Worm (Caenorhabditis elegans) whole organism, young adult: ENCODE measurements around the gene EGAP2.2.

Experiments used
- B0336.3 ChIP-seq: fragments of 200-800 bp; sonication (Bioruptor generic); IDR thresholded peaks from 2 replicates; pipeline ENCODE4 v1.3.6; 2022; ENCODE audit warnings: missing genetic modification characterization, missing compliant biosample characterization
- F23B12.7 ChIP-seq: sonication (generic microtip); optimal IDR thresholded peaks from 2 replicates; lab custom pipeline; 2017; ENCODE audit warnings: missing genetic modification characterization, mild to moderate bottlenecking, missing compliant biosample characterization, antibody characterized with exemption, moderate library complexity; ENCODE audit not compliant: insufficient read depth
- F49E8.2 ChIP-seq: sonication (generic microtip); optimal IDR thresholded peaks from 3 replicates; lab custom pipeline; 2017; ENCODE audit warnings: missing genetic modification characterization, mild to moderate bottlenecking, missing compliant biosample characterization, antibody characterized with exemption, moderate library complexity; ENCODE audit not compliant: insufficient read depth
- K11D2.4 ChIP-seq: fragments of 200-800 bp; sonication (Bioruptor generic); IDR thresholded peaks from 2 replicates; pipeline ENCODE4 v1.3.6; 2022; ENCODE audit warnings: missing genetic modification reagents, missing genetic modification characterization, missing compliant biosample characterization
- Y53G8AR.9 ChIP-seq: fragments of 200-800 bp; sonication (Bioruptor generic); conservative IDR thresholded peaks from 2 replicates; pipeline ENCODE4 v1.3.6; 2022; ENCODE audit warnings: missing genetic modification reagents, missing genetic modification characterization, missing compliant biosample characterization
- ZK185.1 ChIP-seq: sonication (generic microtip); optimal IDR thresholded peaks from 2 replicates; lab custom pipeline; 2016; ENCODE audit warnings: mild to moderate bottlenecking, missing genetic modification characterization, missing compliant biosample characterization; ENCODE audit not compliant: poor library complexity, severe bottlenecking
- atf-7 ChIP-seq: sonication (generic microtip); optimal IDR thresholded peaks from 2 replicates; lab custom pipeline; 2017; ENCODE audit warnings: mild to moderate bottlenecking, missing genetic modification characterization, missing compliant biosample characterization
- attf-5 ChIP-seq: fragments of 200-800 bp; sonication (Bioruptor generic); optimal IDR thresholded peaks from 2 replicates; lab custom pipeline; 2018; ENCODE audit warnings: mild to moderate bottlenecking, missing genetic modification characterization, missing compliant biosample characterization
- cebp-1 ChIP-seq, 2 experiments: fragments of 200-800 bp in 1 of 2; sonication (Bioruptor generic) in 1 of 2; sonication (generic microtip) in 1 of 2; IDR thresholded peaks in 1 of 2; optimal IDR thresholded peaks in 1 of 2; 2 replicates each; pipeline versions ENCODE4 v1.3.6 to Lab custom; 2017 to 2022; ENCODE audit warnings: missing compliant biosample characterization in 2 of 2, missing genetic modification characterization in 2 of 2, mild to moderate bottlenecking in 1 of 2, missing genetic modification reagents in 1 of 2, moderate library complexity in 1 of 2
- ceh-40 ChIP-seq: fragments of 200-800 bp; sonication (Bioruptor generic); IDR thresholded peaks from 2 replicates; pipeline ENCODE4 v1.3.6; 2022; ENCODE audit warnings: missing genetic modification characterization, missing compliant biosample characterization
- chd-7 ChIP-seq: sonication (generic microtip); optimal IDR thresholded peaks from 2 replicates; lab custom pipeline; 2016; ENCODE audit warnings: mild to moderate bottlenecking, missing genetic modification characterization, moderate library complexity, missing compliant biosample characterization
- dpl-1 ChIP-seq: fragments of 150-350 bp; optimal IDR thresholded peaks from 2 replicates; lab custom pipeline; 2014; ENCODE audit warnings: missing biosample characterization, missing genetic modification reagents, missing genetic modification characterization
- efl-1 ChIP-seq: fragments of 150-350 bp; optimal IDR thresholded peaks from 2 replicates; lab custom pipeline; 2014; ENCODE audit warnings: missing biosample characterization, missing genetic modification reagents, missing genetic modification characterization
- ets-4 ChIP-seq: fragments of 200-800 bp; sonication (Bioruptor generic); optimal IDR thresholded peaks from 2 replicates; lab custom pipeline; 2018; ENCODE audit warnings: mild to moderate bottlenecking, missing genetic modification characterization, missing compliant biosample characterization
- gei-17 ChIP-seq: fragments of 200-800 bp; sonication (Bioruptor generic); optimal IDR thresholded peaks from 2 replicates; lab custom pipeline; 2018; ENCODE audit warnings: mild to moderate bottlenecking, missing genetic modification characterization, missing compliant biosample characterization
- hmg-1.2 ChIP-seq: fragments of 200-800 bp; sonication (Bioruptor generic); IDR thresholded peaks from 2 replicates; pipeline ENCODE4 v1.3.6; 2022; ENCODE audit warnings: missing genetic modification reagents, missing genetic modification characterization, missing compliant biosample characterization
- let-607 ChIP-seq, 2 experiments: fragments of 200-800 bp in 1 of 2; sonication (Bioruptor generic) in 1 of 2; sonication (generic microtip) in 1 of 2; optimal IDR thresholded peaks; 2 replicates each; lab custom pipeline; 2016 to 2018; ENCODE audit warnings: mild to moderate bottlenecking in 2 of 2, missing compliant biosample characterization in 2 of 2, missing genetic modification characterization in 2 of 2, moderate library complexity in 2 of 2, missing genotype in 1 of 2
- lin-40 ChIP-seq: sonication (generic microtip); optimal IDR thresholded peaks from 2 replicates; lab custom pipeline; 2016; ENCODE audit warnings: missing genetic modification characterization, mild to moderate bottlenecking, missing compliant biosample characterization, missing genotype, missing genetic modification reagents
- lin-54 ChIP-seq: fragments of 200-800 bp; sonication (Bioruptor generic); optimal IDR thresholded peaks from 2 replicates; lab custom pipeline; 2018; ENCODE audit warnings: mild to moderate bottlenecking, missing genetic modification characterization, missing compliant biosample characterization
- madf-10 ChIP-seq: sonication (generic microtip); optimal IDR thresholded peaks from 2 replicates; lab custom pipeline; 2016; ENCODE audit warnings: mild to moderate bottlenecking, missing genetic modification characterization, missing compliant biosample characterization
- nfyb-1 ChIP-seq: fragments of 200-800 bp; sonication (Bioruptor generic); IDR thresholded peaks from 2 replicates; pipeline ENCODE4 v1.3.6; 2022; ENCODE audit warnings: missing genetic modification reagents, missing genetic modification characterization, missing compliant biosample characterization
- nhr-80 ChIP-seq: sonication (generic microtip); optimal IDR thresholded peaks from 2 replicates; lab custom pipeline; 2016; ENCODE audit warnings: missing genetic modification characterization, missing compliant biosample characterization
- nhr-90 ChIP-seq: sonication (generic microtip); optimal IDR thresholded peaks from 2 replicates; lab custom pipeline; 2016; ENCODE audit warnings: missing genotype, mild to moderate bottlenecking, missing genetic modification characterization, missing compliant biosample characterization
- rec-8 ChIP-seq, 2 experiments: sonication (generic microtip); optimal IDR thresholded peaks; 2 replicates each; lab custom pipeline; 2016; ENCODE audit warnings: mild to moderate bottlenecking in 2 of 2, missing genetic modification characterization in 2 of 2, missing genetic modification reagents in 2 of 2, missing genotype in 2 of 2, missing biosample characterization in 1 of 2, missing compliant biosample characterization in 1 of 2, moderate library complexity in 1 of 2
- snpc-4 ChIP-seq, 5 experiments: fragments of 150-350 bp in 1 of 5; sonication (generic microtip) in 4 of 5; optimal IDR thresholded peaks; 2 replicates each; lab custom pipeline; 2014 to 2018; ENCODE audit warnings: missing genetic modification characterization in 5 of 5, missing biosample characterization in 3 of 5, antibody characterized with exemption in 2 of 5, mild to moderate bottlenecking in 2 of 5, missing compliant biosample characterization in 2 of 5, missing genotype in 2 of 5, moderate library complexity in 2 of 5, missing genetic modification reagents in 1 of 5
- tbp1 ChIP-seq: fragments of 200-800 bp; sonication (Bioruptor generic); optimal IDR thresholded peaks from 2 replicates; lab custom pipeline; 2018; ENCODE audit warnings: mild to moderate bottlenecking, missing genetic modification characterization, missing compliant biosample characterization
- tlf-1 ChIP-seq: fragments of 200-800 bp; sonication (Bioruptor generic); optimal IDR thresholded peaks from 2 replicates; lab custom pipeline; 2018; ENCODE audit warnings: mild to moderate bottlenecking, missing genetic modification characterization, missing compliant biosample characterization
- unc-62 ChIP-seq: fragments of 150-350 bp; optimal IDR thresholded peaks from 2 replicates; lab custom pipeline; 2014; ENCODE audit warnings: missing biosample characterization, missing genetic modification reagents, missing genetic modification characterization
- zfh-2 ChIP-seq: fragments of 200-800 bp; sonication (Bioruptor generic); conservative IDR thresholded peaks from 2 replicates; pipeline ENCODE4 v1.3.6; 2022; ENCODE audit warnings: missing genetic modification reagents, missing genetic modification characterization, missing compliant biosample characterization
- ztf-22 ChIP-seq: fragments of 200-800 bp; sonication (Bioruptor generic); optimal IDR thresholded peaks from 2 replicates; lab custom pipeline; 2018; ENCODE audit warnings: mild to moderate bottlenecking, missing genetic modification characterization, moderate library complexity, missing compliant biosample characterization
- ztf-3 ChIP-seq: fragments of 200-800 bp; sonication (Bioruptor generic); optimal IDR thresholded peaks from 2 replicates; lab custom pipeline; 2018; ENCODE audit warnings: mild to moderate bottlenecking, missing genetic modification characterization, missing compliant biosample characterization
- ztf-6 ChIP-seq: fragments of 200-800 bp; sonication (Bioruptor generic); IDR thresholded peaks from 2 replicates; pipeline ENCODE4 v1.3.6; 2022; ENCODE audit warnings: missing genetic modification reagents, missing genetic modification characterization, missing compliant biosample characterization

EGAP2.2 gene

DNA sequence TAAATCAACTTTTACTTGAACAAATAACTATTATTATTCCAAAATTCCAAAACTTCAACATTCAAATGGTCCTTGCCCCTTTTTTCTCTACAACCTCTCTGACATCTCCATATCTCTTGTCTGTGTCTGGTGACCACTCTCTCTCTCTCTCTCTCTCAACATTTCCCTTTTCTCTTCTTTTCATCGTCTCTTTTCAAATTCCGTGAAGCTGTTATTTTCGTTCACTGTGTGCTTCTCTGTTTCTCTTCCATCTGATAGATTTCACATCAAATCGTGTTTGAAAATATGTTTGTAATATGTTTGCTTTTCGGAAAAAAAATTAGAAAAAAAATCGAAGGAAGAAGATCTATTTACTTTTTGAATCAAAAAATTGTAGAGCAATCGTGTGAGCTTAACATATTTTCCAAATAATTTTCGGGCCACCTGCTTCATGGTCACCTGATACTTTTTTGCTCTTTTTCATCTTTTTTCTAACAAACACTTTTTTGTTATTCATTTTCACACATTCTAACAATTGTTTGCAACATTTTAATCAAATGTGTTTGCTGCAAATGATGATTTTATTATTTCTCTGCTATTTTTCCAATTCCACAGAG lies 28.6 kb upstream of the EGAP2.2 start:
- TF ChIP-seq ztf-6 (GFP tag; lab: Robert Waterston, UW) (no peak), hmg-1.2 (GFP tag; lab: Robert Waterston, UW) (peak; percentile 39; the same call in 1 of the 2 replicates), snpc-4 (GFP tag; optimal IDR thresholded peaks at IDR 0.05; lab: Kevin White, UChicago) (no peak), snpc-4 (tag; optimal IDR thresholded peaks at IDR 0.05; lab: Kevin White, UChicago) (no peak), nfyb-1 (GFP tag; lab: Robert Waterston, UW) (no peak), ZK185.1 (peak; percentile 0), Y53G8AR.9 (GFP tag; lab: Robert Waterston, UW) (no peak), efl-1 (GFP tag; lab: Kevin White, UChicago) (no peak), zfh-2 (GFP tag; lab: Robert Waterston, UW) (no peak), chd-7 (no peak), rec-8 (tag; optimal IDR thresholded peaks at IDR 0.05; lab: Kevin White, UChicago) (no peak), lin-40 (tag; lab: Kevin White, UChicago) (no peak), gei-17 (GFP tag; lab: Kevin White, UChicago) (no peak), F23B12.7 (tag; lab: Kevin White, UChicago) (no peak), attf-5 (GFP tag; lab: Kevin White, UChicago) (peak; percentile 12)

DNA sequence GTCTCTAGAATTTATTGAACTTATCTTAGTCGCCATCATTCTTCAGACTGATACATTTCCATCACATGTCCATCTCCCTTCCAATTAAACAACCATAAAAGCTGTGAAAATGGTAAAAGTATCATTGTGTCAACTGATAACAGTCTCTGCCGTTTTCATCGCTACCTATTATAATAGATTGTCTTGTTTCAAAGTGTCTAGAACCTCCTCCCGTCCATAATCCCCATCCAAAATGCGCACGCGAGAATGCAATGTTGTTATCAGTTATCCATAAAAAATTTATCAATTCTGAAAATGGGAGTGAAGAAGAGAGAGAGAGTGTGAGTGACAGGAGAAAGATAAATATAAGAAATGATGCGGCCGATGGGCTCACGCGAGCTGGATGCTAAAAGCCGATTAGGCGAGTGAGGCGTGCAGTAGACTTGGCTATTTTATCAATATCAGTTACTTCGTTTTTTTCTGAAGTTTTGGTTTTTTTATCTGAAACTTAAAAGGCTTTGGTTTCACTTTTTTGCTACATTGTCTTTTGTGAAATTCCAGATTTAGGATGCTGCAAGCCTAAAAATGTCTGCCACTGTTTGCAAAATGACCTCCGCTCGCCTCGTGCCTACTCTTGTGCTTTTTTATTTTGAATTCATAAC lies 27.7 kb upstream of the EGAP2.2 start:
- TF ChIP-seq unc-62 (GFP tag; lab: Kevin White, UChicago) = peak; percentile 63
- no peak for TF ChIP-seq snpc-4 (GFP tag; optimal IDR thresholded peaks at IDR 0.05; lab: Kevin White, UChicago)
- TF ChIP-seq snpc-4 (tag; optimal IDR thresholded peaks at IDR 0.05; lab: Kevin White, UChicago) = peak in 1 of 4 experiments; percentile 23
- TF ChIP-seq ztf-22 (GFP tag; lab: Kevin White, UChicago) = peak; percentile 85
- peak; percentile 42 for TF ChIP-seq madf-10
- TF ChIP-seq ZK185.1 = no peak
- TF ChIP-seq chd-7 = peak; percentile 64
- TF ChIP-seq B0336.3 = peak; percentile 45; the same call in 1 of the 2 replicates
- peak; percentile 15 for TF ChIP-seq tlf-1 (GFP tag; lab: Kevin White, UChicago)
- TF ChIP-seq lin-40 (tag; lab: Kevin White, UChicago) = peak; percentile 56
- peak; percentile 4 for TF ChIP-seq gei-17 (GFP tag; lab: Kevin White, UChicago)
- peak; percentile 84 for TF ChIP-seq atf-7 (tag; lab: Kevin White, UChicago)
- no peak for TF ChIP-seq ceh-40
- no peak for TF ChIP-seq dpl-1 (GFP tag; lab: Kevin White, UChicago)
- TF ChIP-seq lin-54 = no peak
- TF ChIP-seq nhr-90 = peak; percentile 57
- 0 out of 2 replicates have a peak, but pooled peaks have one; percentile 25 for TF ChIP-seq Y53G8AR.9 (GFP tag; lab: Robert Waterston, UW)
- peak; percentile 39 for TF ChIP-seq ets-4 (GFP tag; lab: Kevin White, UChicago)
- no peak for TF ChIP-seq F49E8.2 (tag; lab: Kevin White, UChicago)
- TF ChIP-seq nhr-80 (tag; lab: Kevin White, UChicago) = peak; percentile 96
- peak; percentile 21 to 73 for TF ChIP-seq let-607 (tag; optimal IDR thresholded peaks at IDR 0.05; lab: Kevin White, UChicago)
- TF ChIP-seq cebp-1 (GFP tag; IDR thresholded peaks at IDR 0.05; lab: Robert Waterston, UW) = no peak
- peak; percentile 48 for TF ChIP-seq cebp-1 (tag; optimal IDR thresholded peaks at IDR 0.05; lab: Kevin White, UChicago)
- TF ChIP-seq tbp1 (GFP tag; lab: Kevin White, UChicago) = peak; percentile 40
- TF ChIP-seq, all 124 proteins: peak for 17

DNA sequence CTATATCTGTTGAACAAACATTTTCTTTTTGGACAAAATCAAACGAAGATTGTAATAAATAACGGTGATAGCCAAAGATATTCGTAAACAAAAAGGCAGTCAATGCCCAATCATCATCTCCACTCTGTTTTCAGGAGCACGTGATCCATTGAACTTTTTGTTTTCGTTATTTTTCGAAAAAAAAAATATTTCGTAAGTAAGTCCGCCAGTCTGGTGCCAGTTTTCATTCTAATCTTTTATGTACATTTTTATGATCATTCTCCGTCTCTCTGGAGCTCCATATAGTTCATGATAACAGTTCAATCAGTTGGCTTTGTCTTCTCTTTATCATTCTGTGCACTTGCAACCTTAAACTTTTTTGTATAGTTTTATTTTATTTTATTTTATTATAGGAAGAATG lies 26.8 kb upstream of the EGAP2.2 start, which contains the start of gene ampd-1:
TSS of gene ampd-1 (plus strand) at position 393 of the 400 bp plus-strand sequence.
- no peak for TF ChIP-seq ztf-3 (GFP tag; lab: Kevin White, UChicago)
- no peak for TF ChIP-seq K11D2.4 (GFP tag; lab: Robert Waterston, UW)
- peak; percentile 47 for TF ChIP-seq nhr-80 (tag; lab: Kevin White, UChicago)
- peak; percentile 44; the same call in 1 of the 2 replicates for TF ChIP-seq cebp-1 (GFP tag; IDR thresholded peaks at IDR 0.05; lab: Robert Waterston, UW)
- peak; percentile 64 for TF ChIP-seq cebp-1 (tag; optimal IDR thresholded peaks at IDR 0.05; lab: Kevin White, UChicago)
- TF ChIP-seq, all 124 proteins: peak for 2
